Worm (Caenorhabditis elegans): Measurements from ENCODE around the gene sri-4.

Gene sri-4

ce11 chrV:773256-773655 is 25.1 kb downstream of the sri-4 start, which contains the start of gene sti-1 (continued):
- TF ChIP-seq madf-2 (tag; optimal IDR thresholded peaks at IDR 0.05) (no peak), unc-86 (tag; optimal IDR thresholded peaks at IDR 0.05) (no peak), che-1 (tag; optimal IDR thresholded peaks at IDR 0.05) (no peak), hlh-30 (tag; optimal IDR thresholded peaks at IDR 0.05; ENCODE audit: insufficient read depth) (no peak), nhr-11 (tag; optimal IDR thresholded peaks at IDR 0.05) (no peak), odd-2 (tag; optimal IDR thresholded peaks at IDR 0.05) (no peak), gmeb-2 (tag; optimal IDR thresholded peaks at IDR 0.05) (no peak), sdc-2 (tag; optimal IDR thresholded peaks at IDR 0.05) (no peak), C38D4.7 (GFP tag; optimal IDR thresholded peaks at IDR 0.05) (no peak), ets-4 (tag; optimal IDR thresholded peaks at IDR 0.05) (no peak), hlh-6 (tag; optimal IDR thresholded peaks at IDR 0.05) (no peak), elt-4 (tag; optimal IDR thresholded peaks at IDR 0.05) (no peak), npax-4 (tag; optimal IDR thresholded peaks at IDR 0.05) (no peak), ceh-6 (GFP tag; optimal IDR thresholded peaks at IDR 0.05) (no peak), hlh-13 (GFP tag; optimal IDR thresholded peaks at IDR 0.05) (no peak), unc-55 (GFP tag; optimal IDR thresholded peaks at IDR 0.05) (peak; percentile 77), pros-1 (tag; optimal IDR thresholded peaks at IDR 0.05) (no peak), ceh-18 (tag; optimal IDR thresholded peaks at IDR 0.05) (peak; percentile 32), ceh-22 (tag; optimal IDR thresholded peaks at IDR 0.05) (no peak), tbx-7 (tag; optimal IDR thresholded peaks at IDR 0.05) (no peak), ceh-48 (tag; optimal IDR thresholded peaks at IDR 0.05) (peak; percentile 10), zip-5 (tag; optimal IDR thresholded peaks at IDR 0.05) (no peak), ceh-19 (GFP tag; optimal IDR thresholded peaks at IDR 0.05) (no peak), C08G9.2 (tag; optimal IDR thresholded peaks at IDR 0.05) (no peak), nfya-1 (tag; optimal IDR thresholded peaks at IDR 0.05) (peak; percentile 83), mec-3 (tag; optimal IDR thresholded peaks at IDR 0.05; ENCODE audit: borderline replicate concordance) (no peak), ceh-34 (tag; optimal IDR thresholded peaks at IDR 0.05) (no peak), eyg-1 (tag; optimal IDR thresholded peaks at IDR 0.05) (no peak), unc-42 (tag; optimal IDR thresholded peaks at IDR 0.05) (peak; percentile 64)

ce11 chrV:774341-774740 is 26.2 kb downstream of the sri-4 start:
- TF ChIP-seq pax-1 (tag; optimal IDR thresholded peaks at IDR 0.05) (no peak), hlh-8 (tag; optimal IDR thresholded peaks at IDR 0.05) (no peak), hlh-30 (tag; optimal IDR thresholded peaks at IDR 0.05; ENCODE audit: insufficient read depth) (no peak), tbx-2 (tag; optimal IDR thresholded peaks at IDR 0.05) (no peak), sox-4 (tag; optimal IDR thresholded peaks at IDR 0.05) (no peak), nhr-232 (tag; optimal IDR thresholded peaks at IDR 0.05) (no peak), nfya-1 (tag; optimal IDR thresholded peaks at IDR 0.05) (no peak), mec-3 (tag; optimal IDR thresholded peaks at IDR 0.05; ENCODE audit: borderline replicate concordance) (no peak), fkh-10 (GFP tag; optimal IDR thresholded peaks at IDR 0.05) (no peak), odd-2 (tag; optimal IDR thresholded peaks at IDR 0.05) (no peak), dmd-4 (tag; optimal IDR thresholded peaks at IDR 0.05; ENCODE audit: borderline replicate concordance) (no peak), ets-4 (tag; optimal IDR thresholded peaks at IDR 0.05) (no peak)

- TF ChIP-seq ceh-14 (tag; optimal IDR thresholded peaks at IDR 0.05) = no peak
- no peak for TF ChIP-seq hlh-8 (tag; optimal IDR thresholded peaks at IDR 0.05)
- no peak for TF ChIP-seq ref-2 (tag; optimal IDR thresholded peaks at IDR 0.05)
- TF ChIP-seq npax-4 (tag; optimal IDR thresholded peaks at IDR 0.05) = no peak
These were observed 26.8 kb downstream of the sri-4 start, which contains the start of gene srbc-58 for ce11 chrV:774875-775359. srbc-58 (plus strand) TSS chrV:774995.

- TF ChIP-seq ets-4 (tag; optimal IDR thresholded peaks at IDR 0.05) (no peak), madf-2 (tag; optimal IDR thresholded peaks at IDR 0.05) (no peak), pha-2 (tag; optimal IDR thresholded peaks at IDR 0.05) (no peak), pat-9 (tag; optimal IDR thresholded peaks at IDR 0.05) (no peak), F13H6.1 (tag; optimal IDR thresholded peaks at IDR 0.05) (no peak), sox-4 (tag; optimal IDR thresholded peaks at IDR 0.05) (no peak), nfya-1 (tag; optimal IDR thresholded peaks at IDR 0.05) (no peak), lim-6 (tag; optimal IDR thresholded peaks at IDR 0.05) (no peak), ceh-30 (tag; optimal IDR thresholded peaks at IDR 0.05) (no peak), lin-11 (tag; optimal IDR thresholded peaks at IDR 0.05) (no peak), sox-2 (GFP tag; IDR thresholded peaks at IDR 0.05) (no peak), tbx-2 (tag; optimal IDR thresholded peaks at IDR 0.05) (no peak), nhr-232 (tag; optimal IDR thresholded peaks at IDR 0.05) (no peak), T23F11.4 (GFP tag; optimal IDR thresholded peaks at IDR 0.05) (no peak), zip-5 (tag; optimal IDR thresholded peaks at IDR 0.05) (no peak)
These were observed 29.1 kb downstream of the sri-4 start, which contains the start of gene R09E12.9 for ce11 chrV:777285-777684. R09E12.9 (plus strand) TSS chrV:777600.
